Worm (Caenorhabditis elegans): Measurements from ENCODE around the gene cnb-1.

ce11 chrV:11380571-11380970 lies 5.0 kb downstream of the cnb-1 start:
- TF ChIP-seq nhr-76 (tag; optimal IDR thresholded peaks at IDR 0.05) (no peak), unc-62 (GFP tag; optimal IDR thresholded peaks at IDR 0.05) (no peak), ztf-11 (tag; optimal IDR thresholded peaks at IDR 0.05) (no peak), nhr-12 (tag; optimal IDR thresholded peaks at IDR 0.05) (no peak), elt-1 (tag; optimal IDR thresholded peaks at IDR 0.05; ENCODE audit: borderline replicate concordance, insufficient read depth) (no peak), pha-4 (tag; optimal IDR thresholded peaks at IDR 0.05) (no peak), snpc-4 (tag; optimal IDR thresholded peaks at IDR 0.05) (no peak), ceh-83 (GFP tag; optimal IDR thresholded peaks at IDR 0.05) (no peak), ham-2 (GFP tag; optimal IDR thresholded peaks at IDR 0.05) (no peak), elt-3 (tag; optimal IDR thresholded peaks at IDR 0.05) (no peak), sem-2 (GFP tag; optimal IDR thresholded peaks at IDR 0.05) (no peak), hlh-1 (tag; optimal IDR thresholded peaks at IDR 0.05) (no peak), nhr-28 (tag; optimal IDR thresholded peaks at IDR 0.05) (no peak), lsy-2 (tag; optimal IDR thresholded peaks at IDR 0.05) (no peak)
